Fruit fly (Drosophila melanogaster) whole organism, pupa: ENCODE data around the gene sra.

Source experiments
- CG13204 ChIP-seq: fragments of 200-800 bp; sonication (Bioruptor generic); optimal IDR thresholded peaks from 2 replicates; lab custom pipeline; 2018; ENCODE audit warnings: missing biosample characterization, mild to moderate bottlenecking, missing genetic modification characterization, moderate library complexity
- EcR ChIP-seq: fragments of 200-800 bp; sonication (Bioruptor generic); optimal IDR thresholded peaks from 3 replicates; lab custom pipeline; 2019; ENCODE audit warnings: missing biosample characterization, missing genetic modification characterization, mild to moderate bottlenecking, moderate library complexity, missing genetic modification reagents
- Ets98B ChIP-seq: fragments of 200-800 bp; sonication (Bioruptor generic); IDR thresholded peaks from 2 replicates; pipeline ENCODE4 v1.3.6; 2022; ENCODE audit warnings: missing biosample characterization, missing genetic modification characterization
- Pif1B ChIP-seq: fragments of 200-800 bp; sonication (Bioruptor generic); optimal IDR thresholded peaks from 3 replicates; lab custom pipeline; 2016; ENCODE audit warnings: missing biosample characterization, missing genetic modification characterization

DNA sequence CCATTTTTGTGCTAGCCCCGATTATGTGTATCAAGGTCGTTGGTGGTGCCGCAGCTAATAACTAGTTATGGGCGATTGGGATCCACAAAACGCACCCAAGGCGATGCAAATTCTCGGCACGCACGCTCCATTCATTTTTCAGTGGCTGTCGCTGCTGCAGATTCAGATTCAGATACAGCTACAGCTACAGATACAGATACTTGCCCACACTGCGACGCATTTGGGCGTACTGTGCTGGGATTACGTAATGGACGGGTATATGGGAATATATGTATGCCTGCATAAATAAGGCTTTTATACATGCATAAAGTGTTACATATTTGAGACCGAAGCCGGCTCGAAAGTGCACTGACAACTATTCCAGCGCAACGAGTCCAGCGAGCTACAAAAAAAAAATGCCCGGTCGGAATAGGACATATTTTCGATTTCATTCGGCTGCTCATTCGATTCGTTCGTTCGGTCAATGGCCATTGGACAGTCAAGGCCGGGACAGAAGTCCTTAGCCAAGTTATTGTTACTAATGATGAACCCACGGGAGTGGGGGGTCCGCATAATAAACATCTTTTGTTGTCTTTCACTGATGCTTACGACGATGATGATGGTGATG, 4.4 kb upstream of the sra start:
- TF ChIP-seq Ets98B (GFP tag; lab: Robert Waterston, UW) (no peak), Pif1B (GFP tag; lab: Kevin White, UChicago) (no peak), EcR (GFP tag; lab: Kevin White, UChicago) (peak; percentile 93), CG13204 (no peak)
